Fruit fly (Drosophila melanogaster) whole organism, embryonic: ENCODE data around the gene CG32260.

Experiments used
- Abd-B ChIP-seq: fragments of 200-800 bp; sonication (Bioruptor generic); optimal IDR thresholded peaks from 2 replicates; lab custom pipeline; 2018; ENCODE audit warnings: missing biosample characterization, mild to moderate bottlenecking, missing genetic modification characterization, moderate library complexity
- Aef1 ChIP-seq: fragments of 200-800 bp; sonication (Bioruptor generic); IDR thresholded peaks from 3 replicates; pipeline ENCODE4 v1.3.6; 2022; ENCODE audit warnings: missing biosample characterization, missing genetic modification characterization
- Bteb2 ChIP-seq: fragments of 200-800 bp; sonication (Bioruptor generic); optimal IDR thresholded peaks from 2 replicates; lab custom pipeline; 2016; ENCODE audit warnings: missing biosample characterization, missing genetic modification characterization
- CG10431 ChIP-seq: fragments of 200-800 bp; sonication (Bioruptor generic); optimal IDR thresholded peaks from 3 replicates; lab custom pipeline; 2018; ENCODE audit warnings: missing biosample characterization, mild to moderate bottlenecking, missing genetic modification characterization
- CG11093 ChIP-seq: fragments of 200-800 bp; sonication (Bioruptor generic); IDR thresholded peaks from 3 replicates; pipeline ENCODE4 v1.3.6; 2022; ENCODE audit warnings: missing biosample characterization, missing genetic modification characterization
- CG11723 ChIP-seq: fragments of 200-800 bp; sonication (Bioruptor generic); optimal IDR thresholded peaks from 2 replicates; lab custom pipeline; 2017; ENCODE audit warnings: missing biosample characterization, mild to moderate bottlenecking, missing genetic modification characterization
- CG13287 ChIP-seq: fragments of 200-800 bp; sonication (Bioruptor generic); IDR thresholded peaks from 2 replicates; pipeline ENCODE4 v1.3.6; 2022; ENCODE audit warnings: missing biosample characterization, missing genetic modification characterization; ENCODE audit not compliant: partially characterized antibody
- CG15269 ChIP-seq: fragments of 200-800 bp; sonication (Bioruptor generic); optimal IDR thresholded peaks from 2 replicates; lab custom pipeline; 2018; ENCODE audit warnings: missing biosample characterization, mild to moderate bottlenecking, missing genetic modification characterization, moderate library complexity
- CG15479 ChIP-seq: fragments of 200-800 bp; sonication (Bioruptor generic); optimal IDR thresholded peaks from 3 replicates; lab custom pipeline; 2019; ENCODE audit warnings: missing biosample characterization, mild to moderate bottlenecking, missing genetic modification characterization, moderate library complexity
- CG1602 ChIP-seq: fragments of 200-800 bp; sonication (Bioruptor generic); optimal IDR thresholded peaks from 3 replicates; lab custom pipeline; 2016; ENCODE audit warnings: missing biosample characterization, missing genetic modification characterization
- CG18764 ChIP-seq: fragments of 200-800 bp; sonication (Bioruptor generic); optimal IDR thresholded peaks from 3 replicates; lab custom pipeline; 2016; ENCODE audit warnings: missing biosample characterization, missing genetic modification characterization
- CG31365 ChIP-seq: fragments of 200-800 bp; sonication (Bioruptor generic); optimal IDR thresholded peaks from 2 replicates; lab custom pipeline; 2018; ENCODE audit warnings: missing biosample characterization, mild to moderate bottlenecking, missing genetic modification characterization
- CG3281 ChIP-seq: fragments of 200-800 bp; sonication (Bioruptor generic); optimal IDR thresholded peaks from 3 replicates; lab custom pipeline; 2017; ENCODE audit warnings: missing biosample characterization, mild to moderate bottlenecking, missing genetic modification characterization
- CG34224 ChIP-seq: fragments of 200-800 bp; sonication (Bioruptor generic); IDR thresholded peaks from 3 replicates; pipeline ENCODE4 v1.3.6; 2022; ENCODE audit warnings: missing biosample characterization, missing genetic modification characterization; ENCODE audit not compliant: partially characterized antibody
- CG4854 ChIP-seq: fragments of 200-800 bp; sonication (Bioruptor generic); optimal IDR thresholded peaks from 2 replicates; lab custom pipeline; 2016; ENCODE audit warnings: missing biosample characterization, missing genetic modification characterization, inconsistent platforms
- CG5953 ChIP-seq: fragments of 200-800 bp; sonication (Bioruptor generic); IDR thresholded peaks from 2 replicates; pipeline ENCODE4 v1.3.6; 2022; ENCODE audit warnings: missing biosample characterization, missing genetic modification characterization
- CG8089 ChIP-seq: fragments of 200-800 bp; sonication (Bioruptor generic); optimal IDR thresholded peaks from 3 replicates; lab custom pipeline; 2016; ENCODE audit warnings: missing biosample characterization, missing genetic modification characterization
- CG8281 ChIP-seq: fragments of 200-800 bp; sonication (Bioruptor generic); optimal IDR thresholded peaks from 2 replicates; lab custom pipeline; 2018; ENCODE audit warnings: missing biosample characterization, mild to moderate bottlenecking, missing genetic modification characterization, moderate library complexity
- CG8359 ChIP-seq: fragments of 200-800 bp; sonication (Bioruptor generic); optimal IDR thresholded peaks from 2 replicates; lab custom pipeline; 2017; ENCODE audit warnings: missing biosample characterization, mild to moderate bottlenecking, missing genetic modification characterization, borderline replicate concordance
- D19A ChIP-seq: fragments of 200-800 bp; optimal IDR thresholded peaks from 3 replicates; lab custom pipeline; 2019; ENCODE audit warnings: missing biosample characterization, mild to moderate bottlenecking, missing genetic modification characterization, moderate library complexity
- Ets65A ChIP-seq: fragments of 200-800 bp; sonication (Bioruptor generic); peaks from one replicate; lab custom pipeline; 2016; ENCODE audit warnings: missing biosample characterization, missing genetic modification characterization
- GATAe ChIP-seq: fragments of 200-800 bp; sonication (Bioruptor generic); conservative IDR thresholded peaks from 2 replicates; pipeline ENCODE4 v1.3.6; 2022; ENCODE audit warnings: missing biosample characterization, missing genetic modification characterization
- HmgZ ChIP-seq: fragments of 200-800 bp; sonication (Bioruptor generic); optimal IDR thresholded peaks from 2 replicates; lab custom pipeline; 2018; ENCODE audit warnings: missing biosample characterization, mild to moderate bottlenecking, missing genetic modification characterization
- Lpt ChIP-seq: fragments of >200 bp; optimal IDR thresholded peaks from 2 replicates; lab custom pipeline; 2018; ENCODE audit warnings: missing biosample characterization, missing genetic modification characterization
- MESR4 ChIP-seq: fragments of 200-800 bp; sonication (Bioruptor generic); optimal IDR thresholded peaks from 2 replicates; lab custom pipeline; 2018; ENCODE audit warnings: missing biosample characterization, mild to moderate bottlenecking, missing genetic modification characterization, moderate library complexity
- Mad ChIP-seq: fragments of 200-800 bp; sonication (Bioruptor generic); optimal IDR thresholded peaks from 2 replicates; lab custom pipeline; 2016; ENCODE audit warnings: missing biosample characterization, missing genetic modification characterization
- Max ChIP-seq: fragments of 200-800 bp; sonication (Bioruptor generic); optimal IDR thresholded peaks from 2 replicates; lab custom pipeline; 2016; ENCODE audit warnings: missing biosample characterization, mild to moderate bottlenecking, missing genetic modification characterization
- NC2α ChIP-seq: fragments of 200-800 bp; sonication (Bioruptor generic); optimal IDR thresholded peaks from 2 replicates; lab custom pipeline; 2016; ENCODE audit warnings: missing biosample characterization, missing genetic modification characterization
- Nf-YA ChIP-seq: fragments of 200-800 bp; sonication (Bioruptor generic); IDR thresholded peaks from 2 replicates; pipeline ENCODE4 v1.3.6; 2022; ENCODE audit warnings: missing biosample characterization, missing genetic modification characterization
- Side ChIP-seq: fragments of 200-800 bp; sonication (Bioruptor generic); optimal IDR thresholded peaks from 2 replicates; lab custom pipeline; 2016; ENCODE audit warnings: missing biosample characterization, missing genetic modification characterization
- Sry-β ChIP-seq: fragments of 200-800 bp; sonication (Bioruptor generic); optimal IDR thresholded peaks from 2 replicates; lab custom pipeline; 2018; ENCODE audit warnings: missing biosample characterization, mild to moderate bottlenecking, missing genetic modification characterization, moderate library complexity
- Stat92E ChIP-seq, 3 experiments: fragments of >200 bp in 2 of 3; fragments of 200-800 bp in 1 of 3; sonication (Bioruptor generic) in 1 of 3; optimal IDR thresholded peaks; 2 replicates each; lab custom pipeline; 2017 to 2019; ENCODE audit warnings: missing biosample characterization in 3 of 3, missing genetic modification characterization in 3 of 3, mild to moderate bottlenecking in 1 of 3, moderate library complexity in 1 of 3
- Xbp1 ChIP-seq: fragments of 200-800 bp; sonication (Bioruptor generic); optimal IDR thresholded peaks from 3 replicates; lab custom pipeline; 2016; ENCODE audit warnings: missing biosample characterization, mild to moderate bottlenecking, missing genetic modification characterization
- ase ChIP-seq: fragments of 200-800 bp; sonication (Bioruptor generic); IDR thresholded peaks from 3 replicates; pipeline ENCODE4 v1.3.6; 2022; ENCODE audit warnings: missing biosample characterization, missing genetic modification characterization
- ci ChIP-seq: fragments of 200-800 bp; sonication (Bioruptor generic); IDR thresholded peaks from 3 replicates; pipeline ENCODE4 v1.3.6; 2022; ENCODE audit warnings: missing biosample characterization, missing genetic modification characterization
- corto ChIP-seq: fragments of 200-800 bp; sonication (Bioruptor generic); optimal IDR thresholded peaks from 2 replicates; lab custom pipeline; 2016; ENCODE audit warnings: missing biosample characterization, mild to moderate bottlenecking, missing genetic modification characterization, moderate library complexity
- crol ChIP-seq: fragments of 200-800 bp; sonication (Bioruptor generic); IDR thresholded peaks from 2 replicates; pipeline ENCODE4 v1.3.6; 2022; ENCODE audit warnings: missing biosample characterization, missing genetic modification characterization
- fd3F ChIP-seq: fragments of 200-800 bp; sonication (Bioruptor generic); optimal IDR thresholded peaks from 2 replicates; lab custom pipeline; 2018; ENCODE audit warnings: missing biosample characterization, mild to moderate bottlenecking, missing genetic modification characterization, moderate library complexity
- kah ChIP-seq: fragments of 200-800 bp; sonication (Bioruptor generic); optimal IDR thresholded peaks from 2 replicates; lab custom pipeline; 2018; ENCODE audit warnings: missing biosample characterization, mild to moderate bottlenecking, missing genetic modification characterization
- lab ChIP-seq: fragments of 200-800 bp; sonication (Bioruptor generic); optimal IDR thresholded peaks from 3 replicates; lab custom pipeline; 2017; ENCODE audit warnings: missing biosample characterization, missing genetic modification characterization, mild to moderate bottlenecking, moderate library complexity, missing genetic modification reagents
- lilli ChIP-seq: fragments of 200-800 bp; sonication (Bioruptor generic); optimal IDR thresholded peaks from 3 replicates; lab custom pipeline; 2016; ENCODE audit warnings: missing biosample characterization, missing genetic modification characterization
- lola ChIP-seq, 3 experiments: fragments of >200 bp in 2 of 3; fragments of 200-800 bp in 1 of 3; sonication (Bioruptor generic) in 1 of 3; optimal IDR thresholded peaks; 2 replicates each; lab custom pipeline; 2017 to 2019; ENCODE audit warnings: missing biosample characterization in 3 of 3, missing genetic modification characterization in 3 of 3, mild to moderate bottlenecking in 1 of 3, moderate library complexity in 1 of 3
- oc ChIP-seq: fragments of 200-800 bp; sonication (Bioruptor generic); optimal IDR thresholded peaks from 2 replicates; lab custom pipeline; 2018; ENCODE audit warnings: missing biosample characterization, mild to moderate bottlenecking, missing genetic modification characterization, moderate library complexity
- pho ChIP-seq: fragments of 200-800 bp; sonication (Bioruptor generic); optimal IDR thresholded peaks from 2 replicates; lab custom pipeline; 2016; ENCODE audit warnings: missing biosample characterization, missing genetic modification characterization
- sd ChIP-seq: fragments of 200-800 bp; sonication (Bioruptor generic); optimal IDR thresholded peaks from 3 replicates; lab custom pipeline; 2018; ENCODE audit warnings: missing biosample characterization, mild to moderate bottlenecking, missing genetic modification characterization, moderate library complexity
- so ChIP-seq: fragments of 200-800 bp; sonication (Bioruptor generic); IDR thresholded peaks from 3 replicates; pipeline ENCODE4 v1.3.6; 2022; ENCODE audit warnings: missing biosample characterization, missing genetic modification characterization
- unpg ChIP-seq: fragments of 200-800 bp; sonication (Bioruptor generic); optimal IDR thresholded peaks from 3 replicates; lab custom pipeline; 2018; ENCODE audit warnings: missing biosample characterization, mild to moderate bottlenecking, missing genetic modification characterization, moderate library complexity
- zfh1 ChIP-seq: fragments of 200-800 bp; sonication (Bioruptor generic); IDR thresholded peaks from 3 replicates; pipeline ENCODE4 v1.3.6; 2022; ENCODE audit warnings: missing biosample characterization, missing genetic modification characterization

Gene CG32260

DNA sequence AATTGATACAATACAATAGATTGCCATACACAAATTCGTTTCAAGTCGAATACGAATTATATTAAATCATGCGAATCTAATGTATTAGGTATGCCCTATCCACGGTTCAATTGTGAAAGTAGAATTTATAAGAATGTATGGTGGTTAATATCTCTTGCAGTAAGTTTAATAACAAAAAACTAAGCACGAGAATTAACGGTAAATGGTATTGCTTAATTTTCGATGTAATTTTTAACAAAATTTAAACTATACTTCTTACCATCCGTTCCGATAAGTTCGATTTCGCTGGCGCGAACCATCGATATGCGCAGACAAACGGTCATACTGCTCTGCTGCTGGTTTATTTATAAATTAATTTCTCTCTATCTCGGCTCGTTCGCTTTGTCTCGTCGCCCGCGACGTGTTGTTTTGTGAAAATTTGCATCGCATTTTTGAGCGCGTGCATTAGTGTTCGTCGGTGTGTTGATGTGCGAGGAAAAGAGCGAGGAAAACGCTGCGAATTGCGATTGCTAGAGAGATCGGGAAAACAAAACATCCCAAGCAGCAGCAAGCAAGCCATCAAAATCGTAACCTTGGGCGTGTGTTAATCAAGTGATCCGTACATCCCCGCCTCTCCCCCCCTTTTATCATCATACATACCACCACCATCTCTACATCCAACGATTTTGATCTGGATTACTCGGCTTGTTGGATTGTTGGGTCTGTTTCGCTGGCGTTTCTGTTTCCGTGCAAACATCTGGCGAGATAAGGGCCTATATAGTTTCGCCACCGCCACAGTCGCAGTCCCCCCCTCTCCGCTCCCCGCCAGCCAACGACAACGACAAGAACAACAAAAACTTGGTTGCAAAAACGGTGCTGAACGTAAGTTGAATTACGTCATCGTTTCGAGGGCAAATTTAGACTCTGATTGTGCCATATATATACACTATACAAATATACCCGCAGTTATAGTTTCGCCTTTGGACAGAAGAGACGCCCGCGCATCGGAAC lies 38.6 kb upstream of the CG32260 start, which contains the start of gene Fit1 (continued):
- no peak for TF ChIP-seq GATAe (GFP tag; lab: Robert Waterston, UW)
- TF ChIP-seq CG10431 (GFP tag; lab: Kevin White, UChicago): no peak
- TF ChIP-seq unpg (GFP tag; lab: Kevin White, UChicago): no peak
- TF ChIP-seq Nf-YA (GFP tag; lab: Robert Waterston, UW): no peak
- no peak for TF ChIP-seq Stat92E (GFP tag; optimal IDR thresholded peaks at IDR 0.05; lab: Kevin White, UChicago)
- no peak for TF ChIP-seq corto (GFP tag; lab: Kevin White, UChicago)
- TF ChIP-seq CG15479 (GFP tag; lab: Kevin White, UChicago): no peak
- TF ChIP-seq CG5953: no peak
- TF ChIP-seq ci (GFP tag; lab: Robert Waterston, UW): no peak
- TF ChIP-seq MESR4 (GFP tag; lab: Kevin White, UChicago): peak; percentile 75
- TF ChIP-seq Bteb2: no peak
- no peak for TF ChIP-seq HmgZ (tag; lab: Kevin White, UChicago)
- no peak for TF ChIP-seq Mad (GFP tag; lab: Kevin White, UChicago)
- TF ChIP-seq CG18764 (GFP tag; lab: Kevin White, UChicago): no peak
- peak; percentile 95 for TF ChIP-seq crol (GFP tag; lab: Robert Waterston, UW)
- no peak for TF ChIP-seq Ets65A (GFP tag; lab: Kevin White, UChicago)
- TF ChIP-seq lola (GFP tag; optimal IDR thresholded peaks at IDR 0.05; lab: Kevin White, UChicago): no peak
- TF ChIP-seq so: no peak; the same call in 2 of the 3 replicates
- no peak for TF ChIP-seq CG8089
- peak; percentile 82 for TF ChIP-seq sd (tag; lab: Kevin White, UChicago)
- peak; percentile 59 for TF ChIP-seq lab
- TF ChIP-seq Sry-β: no peak
- peak; percentile 58 for TF ChIP-seq Aef1
- TF ChIP-seq fd3F (GFP tag; lab: Kevin White, UChicago): no peak
- no peak for TF ChIP-seq NC2α (GFP tag; lab: Kevin White, UChicago)
- TF ChIP-seq Max (GFP tag; lab: Kevin White, UChicago): no peak
- TF ChIP-seq Abd-B (GFP tag; lab: Kevin White, UChicago): no peak
- no peak for TF ChIP-seq pho
- no peak for TF ChIP-seq CG1602 (GFP tag; lab: Kevin White, UChicago)
- no peak for TF ChIP-seq ase (GFP tag; lab: Robert Waterston, UW)
- peak; percentile 50 for TF ChIP-seq CG13287
- TF ChIP-seq CG31365 (tag; lab: Kevin White, UChicago): peak; percentile 14
- peak; percentile 9 for TF ChIP-seq CG3281
- TF ChIP-seq CG11093: no peak
- TF ChIP-seq Side (GFP tag; lab: Kevin White, UChicago): no peak
- no peak for TF ChIP-seq kah (GFP tag; lab: Kevin White, UChicago)
- TF ChIP-seq CG8281 (tag; lab: Kevin White, UChicago): no peak
- no peak for TF ChIP-seq CG4854 (GFP tag; lab: Kevin White, UChicago)
- no peak for TF ChIP-seq CG11723 (GFP tag; lab: Kevin White, UChicago)
- no peak for TF ChIP-seq lilli (GFP tag; lab: Kevin White, UChicago)
- TF ChIP-seq CG34224 (GFP tag; lab: Robert Waterston, UW): peak; percentile 60
- TF ChIP-seq D19A (tag; lab: Kevin White, UChicago): no peak
- TF ChIP-seq oc: no peak
- no peak for TF ChIP-seq CG15269 (tag; lab: Kevin White, UChicago)
- TF ChIP-seq Xbp1 (GFP tag; lab: Kevin White, UChicago): no peak
- TF ChIP-seq zfh1 (GFP tag; lab: Robert Waterston, UW): no peak
- no peak for TF ChIP-seq CG8359 (GFP tag; lab: Kevin White, UChicago)
- TF ChIP-seq Lpt (GFP tag; lab: Kevin White, UChicago): no peak
